Worm (Caenorhabditis elegans): ENCODE results near the gene srj-27.

DNA sequence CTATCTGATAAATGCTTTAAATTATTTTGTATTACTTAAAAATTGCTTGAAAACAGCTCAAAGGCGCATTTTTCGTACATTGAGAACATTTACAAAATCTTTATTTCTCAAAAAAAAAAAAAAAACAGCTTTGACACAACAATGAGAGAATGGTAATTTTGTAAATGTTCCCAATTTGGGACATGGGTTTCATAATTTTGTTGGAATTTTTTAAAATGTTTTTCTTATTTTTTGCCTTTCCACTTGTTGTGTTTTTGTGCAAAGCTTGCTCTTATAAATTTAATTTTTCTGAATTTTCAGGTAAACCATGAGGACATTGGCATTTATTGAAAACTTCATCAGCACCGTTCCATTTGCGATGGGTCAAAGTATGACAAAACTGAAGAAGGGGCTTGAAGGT is 15.7 kb downstream of the srj-27 start, which contains the start of gene T01G5.7:
- TF ChIP-seq nhr-76 (tag; optimal IDR thresholded peaks at IDR 0.05) (no peak), mab-5 (tag; optimal IDR thresholded peaks at IDR 0.05) (no peak), nhr-28 (tag; optimal IDR thresholded peaks at IDR 0.05) (no peak), blmp-1 (tag; optimal IDR thresholded peaks at IDR 0.05) (no peak), nhr-237 (tag; optimal IDR thresholded peaks at IDR 0.05) (no peak), pha-4 (tag; optimal IDR thresholded peaks at IDR 0.05) (no peak), elt-3 (tag; optimal IDR thresholded peaks at IDR 0.05) (no peak), unc-62 (GFP tag; optimal IDR thresholded peaks at IDR 0.05) (no peak), lsy-2 (tag; optimal IDR thresholded peaks at IDR 0.05) (no peak), ham-2 (GFP tag; optimal IDR thresholded peaks at IDR 0.05) (no peak), mep-1 (tag; optimal IDR thresholded peaks at IDR 0.05) (no peak), snpc-4 (tag; optimal IDR thresholded peaks at IDR 0.05) (no peak), elt-1 (tag; optimal IDR thresholded peaks at IDR 0.05; ENCODE audit: borderline replicate concordance, insufficient read depth) (no peak)

Data from whole organism, mixed stage, embryonic.